Worm (Caenorhabditis elegans) whole organism, L1 larva: Measurements from ENCODE around the gene mcm-6.

Experiments used
- C04F5.9 ChIP-seq: sonication (generic microtip); optimal IDR thresholded peaks from 2 replicates; lab custom pipeline; 2016; ENCODE audit warnings: missing genetic modification characterization, missing compliant biosample characterization
- C34B4.2 ChIP-seq: sonication (generic microtip); optimal IDR thresholded peaks from 2 replicates; lab custom pipeline; 2017; ENCODE audit warnings: mild to moderate bottlenecking, missing genetic modification characterization, missing compliant biosample characterization
- F16B12.6 ChIP-seq: fragments of 150-350 bp; optimal IDR thresholded peaks from 2 replicates; lab custom pipeline; 2014; ENCODE audit warnings: missing biosample characterization, missing genetic modification characterization
- Y116A8C.19 ChIP-seq: sonication (generic microtip); optimal IDR thresholded peaks from 2 replicates; lab custom pipeline; 2016; ENCODE audit warnings: missing compliant biosample characterization, missing genetic modification characterization, borderline replicate concordance
- aly-2 ChIP-seq: fragments of 150-350 bp; optimal IDR thresholded peaks from 2 replicates; lab custom pipeline; 2014; ENCODE audit warnings: missing biosample characterization, missing genetic modification characterization
- ceh-63 ChIP-seq: fragments of 200-800 bp; sonication (Bioruptor generic); optimal IDR thresholded peaks from 2 replicates; lab custom pipeline; 2018; ENCODE audit warnings: mild to moderate bottlenecking, missing genetic modification characterization, missing compliant biosample characterization
- ceh-82 ChIP-seq, 3 experiments: fragments of 150-350 bp in 1 of 3; sonication (generic microtip) in 2 of 3; optimal IDR thresholded peaks; 2 replicates each; lab custom pipeline; 2014 to 2017; ENCODE audit warnings: missing biosample characterization in 3 of 3, missing genetic modification characterization in 3 of 3
- dsc-1 ChIP-seq: sonication (generic microtip); optimal IDR thresholded peaks from 2 replicates; lab custom pipeline; 2016; ENCODE audit warnings: mild to moderate bottlenecking, missing genetic modification characterization, missing compliant biosample characterization
- efl-1 ChIP-seq, 4 experiments: fragments of 150-350 bp; optimal IDR thresholded peaks in 3 of 4; peaks in 1 of 4; 1 replicate in 1 of 4; 2 replicates in 3 of 4; lab custom pipeline; 2014; ENCODE audit warnings: missing biosample characterization in 2 of 4, missing genetic modification characterization in 2 of 4, missing genetic modification reagents in 2 of 4
- efl-3 ChIP-seq: fragments of 200-800 bp; sonication (Bioruptor generic); optimal IDR thresholded peaks from 2 replicates; lab custom pipeline; 2018; ENCODE audit warnings: mild to moderate bottlenecking, missing genetic modification characterization, missing compliant biosample characterization
- egl-27 ChIP-seq, 2 experiments: fragments of 150-350 bp in 1 of 2; sonication (generic microtip); optimal IDR thresholded peaks; 3 replicates each; lab custom pipeline; 2017 to 2018; ENCODE audit warnings: missing biosample characterization in 2 of 2, missing genetic modification characterization in 2 of 2, missing genetic modification reagents in 2 of 2
- elt-3 ChIP-seq, 6 experiments: fragments of 150-350 bp in 1 of 6; sonication (generic microtip); optimal IDR thresholded peaks; 2 replicates each; lab custom pipeline; 2017 to 2018; ENCODE audit warnings: missing biosample characterization in 6 of 6, missing genetic modification characterization in 6 of 6, inconsistent platforms in 1 of 6
- ets-5 ChIP-seq: fragments of 200-800 bp; sonication (Bioruptor generic); IDR thresholded peaks from 2 replicates; pipeline ENCODE4 v1.3.6; 2022; ENCODE audit warnings: missing genetic modification characterization, missing compliant biosample characterization
- fos-1 ChIP-seq: fragments of 150-350 bp; optimal IDR thresholded peaks from 2 replicates; lab custom pipeline; 2014; ENCODE audit warnings: missing biosample characterization, missing genetic modification characterization
- hlh-17 ChIP-seq: fragments of 200-800 bp; sonication (Bioruptor generic); optimal IDR thresholded peaks from 2 replicates; lab custom pipeline; 2018; ENCODE audit warnings: missing genetic modification characterization, mild to moderate bottlenecking, missing compliant biosample characterization, moderate library complexity, borderline replicate concordance
- hpl-2 ChIP-seq: fragments of 150-350 bp; optimal IDR thresholded peaks from 2 replicates; lab custom pipeline; 2014; ENCODE audit warnings: missing biosample characterization, missing genetic modification reagents, missing genetic modification characterization
- jun-1 ChIP-seq: fragments of 150-350 bp; optimal IDR thresholded peaks from 2 replicates; lab custom pipeline; 2014; ENCODE audit warnings: missing biosample characterization, missing genetic modification reagents, missing genetic modification characterization
- lin-13 ChIP-seq: fragments of 150-350 bp; optimal IDR thresholded peaks from 2 replicates; lab custom pipeline; 2014; ENCODE audit warnings: missing biosample characterization, missing genetic modification reagents, missing genetic modification characterization
- lin-14 ChIP-seq: fragments of 200-800 bp; sonication (Bioruptor generic); optimal IDR thresholded peaks from 2 replicates; lab custom pipeline; 2018; ENCODE audit warnings: mild to moderate bottlenecking, missing genetic modification characterization, moderate library complexity, missing compliant biosample characterization
- lin-39 ChIP-seq: fragments of 150-350 bp; optimal IDR thresholded peaks from 2 replicates; lab custom pipeline; 2014; ENCODE audit warnings: missing biosample characterization, missing genetic modification reagents, missing genetic modification characterization
- lsy-2 ChIP-seq, 2 experiments: fragments of 150-350 bp; optimal IDR thresholded peaks; 2 replicates each; lab custom pipeline; 2014; ENCODE audit warnings: missing biosample characterization in 2 of 2, missing genetic modification characterization in 2 of 2
- mab-9 ChIP-seq: fragments of 200-800 bp; sonication (Bioruptor generic); IDR thresholded peaks from 2 replicates; pipeline ENCODE4 v1.3.6; 2022; ENCODE audit warnings: missing genetic modification reagents, missing genetic modification characterization, missing compliant biosample characterization
- mdl-1 ChIP-seq, 2 experiments: fragments of 150-350 bp; optimal IDR thresholded peaks; 2 replicates each; lab custom pipeline; 2014 to 2017; ENCODE audit warnings: missing biosample characterization in 2 of 2, missing genetic modification characterization in 2 of 2, inconsistent platforms in 1 of 2
- mef-2 ChIP-seq: fragments of 150-350 bp; optimal IDR thresholded peaks from 2 replicates; lab custom pipeline; 2014; ENCODE audit warnings: missing biosample characterization, missing genetic modification characterization
- nhr-12 ChIP-seq: sonication (generic microtip); optimal IDR thresholded peaks from 2 replicates; lab custom pipeline; 2017; ENCODE audit warnings: missing biosample characterization, missing genetic modification characterization
- nhr-19 ChIP-seq: fragments of 200-800 bp; sonication (Bioruptor generic); conservative IDR thresholded peaks from 2 replicates; pipeline ENCODE4 v1.3.6; 2022; ENCODE audit warnings: missing genetic modification characterization, missing compliant biosample characterization
- nhr-20 ChIP-seq: sonication (generic microtip); optimal IDR thresholded peaks from 2 replicates; lab custom pipeline; 2016; ENCODE audit warnings: mild to moderate bottlenecking, missing genetic modification characterization, missing compliant biosample characterization
- nhr-237 ChIP-seq: fragments of 150-350 bp; optimal IDR thresholded peaks from 2 replicates; lab custom pipeline; 2014; ENCODE audit warnings: missing biosample characterization, missing genetic modification characterization
- nhr-76 ChIP-seq: sonication (generic microtip); optimal IDR thresholded peaks from 2 replicates; lab custom pipeline; 2017; ENCODE audit warnings: missing biosample characterization, missing genetic modification characterization
- nhr-85 ChIP-seq: sonication (generic microtip); peaks from one replicate; lab custom pipeline; 2016; ENCODE audit warnings: missing genetic modification characterization, inconsistent platforms, missing compliant biosample characterization
- nhr-90 ChIP-seq: sonication (generic microtip); optimal IDR thresholded peaks from 2 replicates; lab custom pipeline; 2016; ENCODE audit warnings: mild to moderate bottlenecking, missing genetic modification characterization, missing compliant biosample characterization; ENCODE audit not compliant: poor library complexity
- pag-3 ChIP-seq: sonication (generic microtip); optimal IDR thresholded peaks from 2 replicates; lab custom pipeline; 2017; ENCODE audit warnings: missing genetic modification characterization, mild to moderate bottlenecking, missing compliant biosample characterization, antibody characterized with exemption, borderline replicate concordance; ENCODE audit not compliant: insufficient read depth
- pax-3 ChIP-seq: fragments of 200-800 bp; sonication (Bioruptor generic); optimal IDR thresholded peaks from 2 replicates; lab custom pipeline; 2018; ENCODE audit warnings: mild to moderate bottlenecking, missing genetic modification characterization, moderate library complexity, missing compliant biosample characterization
- pqm-1 ChIP-seq: sonication (generic microtip); optimal IDR thresholded peaks from 3 replicates; lab custom pipeline; 2017; ENCODE audit warnings: missing biosample characterization, missing genetic modification characterization
- rnt-1 ChIP-seq: sonication (generic microtip); optimal IDR thresholded peaks from 2 replicates; lab custom pipeline; 2016; ENCODE audit warnings: mild to moderate bottlenecking, missing genetic modification characterization, moderate library complexity, missing compliant biosample characterization
- snpc-4 ChIP-seq: fragments of 150-350 bp; optimal IDR thresholded peaks from 2 replicates; lab custom pipeline; 2014; ENCODE audit warnings: missing biosample characterization, missing genetic modification characterization
- sox-4 ChIP-seq: sonication (generic microtip); optimal IDR thresholded peaks from 2 replicates; lab custom pipeline; 2016; ENCODE audit warnings: missing genetic modification characterization, missing compliant biosample characterization
- sptf-1 ChIP-seq: fragments of 150-350 bp; optimal IDR thresholded peaks from 2 replicates; lab custom pipeline; 2014; ENCODE audit warnings: missing biosample characterization, missing genetic modification characterization
- swsn-7 ChIP-seq: sonication (generic microtip); optimal IDR thresholded peaks from 2 replicates; lab custom pipeline; 2016; ENCODE audit warnings: missing genetic modification characterization, missing compliant biosample characterization
- tbx-2 ChIP-seq: sonication (generic microtip); optimal IDR thresholded peaks from 2 replicates; lab custom pipeline; 2016; ENCODE audit warnings: missing genetic modification characterization, missing compliant biosample characterization
- tlp-1 ChIP-seq: fragments of 150-350 bp; optimal IDR thresholded peaks from 2 replicates; lab custom pipeline; 2014; ENCODE audit warnings: missing biosample characterization, missing genetic modification characterization
- unc-62 ChIP-seq: fragments of 150-350 bp; optimal IDR thresholded peaks from 2 replicates; lab custom pipeline; 2014; ENCODE audit warnings: missing biosample characterization, missing genetic modification reagents, missing genetic modification characterization
- unc-98 ChIP-seq: fragments of 200-800 bp; sonication (Bioruptor generic); IDR thresholded peaks from 2 replicates; pipeline ENCODE4 v1.3.6; 2022; ENCODE audit warnings: missing genetic modification characterization, missing compliant biosample characterization
- vab-15 ChIP-seq: sonication (generic microtip); optimal IDR thresholded peaks from 2 replicates; lab custom pipeline; 2017; ENCODE audit warnings: missing genotype, mild to moderate bottlenecking, missing genetic modification characterization, missing compliant biosample characterization
- xbp-1 ChIP-seq: sonication (generic microtip); optimal IDR thresholded peaks from 2 replicates; lab custom pipeline; 2016; ENCODE audit warnings: missing genetic modification characterization, missing compliant biosample characterization
- zip-4 ChIP-seq: fragments of 200-800 bp; sonication (Bioruptor generic); optimal IDR thresholded peaks from 2 replicates; lab custom pipeline; 2018; ENCODE audit warnings: mild to moderate bottlenecking, missing genetic modification characterization, moderate library complexity, missing compliant biosample characterization
- ztf-4 ChIP-seq: fragments of 150-350 bp; optimal IDR thresholded peaks from 2 replicates; lab custom pipeline; 2014; ENCODE audit warnings: missing biosample characterization, missing genetic modification characterization

mcm-6 gene

DNA sequence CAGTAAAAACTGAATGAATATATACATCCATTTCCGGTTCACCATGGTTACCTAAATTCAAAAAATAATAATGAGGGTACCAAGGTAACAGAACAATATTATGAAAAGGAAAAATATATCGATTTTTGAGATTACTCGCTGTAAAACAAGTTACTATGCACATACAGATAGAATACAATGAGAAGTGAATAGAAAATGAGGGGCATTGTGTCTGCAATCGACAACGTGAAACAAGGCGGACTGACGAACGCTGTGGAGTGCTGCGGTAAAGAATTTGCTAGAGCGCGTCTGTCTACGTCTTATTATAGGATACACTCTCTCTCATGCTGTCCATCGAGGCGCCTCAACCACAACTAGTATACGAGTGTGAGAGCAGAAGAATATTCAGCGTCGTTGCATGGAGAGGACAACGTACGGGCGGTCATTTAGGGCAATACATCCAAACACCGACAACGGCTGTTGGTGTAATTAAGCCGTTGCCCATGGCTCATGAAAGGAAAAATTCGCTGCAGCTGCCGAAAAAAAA is 23.0 kb downstream of the mcm-6 start, which contains the start of gene cnx-1 (continued):
- TF ChIP-seq lsy-2 (tag; optimal IDR thresholded peaks at IDR 0.05; lab: Kevin White, UChicago) (peak in 1 of 2 experiments; percentile 30), vab-15 (tag; lab: Kevin White, UChicago) (no peak)

ce11 chrIII:9817894-9818293 is 23.7 kb downstream of the mcm-6 start:
- TF ChIP-seq lsy-2 (tag; optimal IDR thresholded peaks at IDR 0.05; lab: Kevin White, UChicago), result peak; percentile 43 to 70
- TF ChIP-seq unc-98 (GFP tag; lab: Robert Waterston, UW), result no peak
- peak; percentile 27 for TF ChIP-seq nhr-85 (tag; lab: Kevin White, UChicago)
- peak; percentile 2 for TF ChIP-seq F16B12.6 (tag; lab: Kevin White, UChicago)
- TF ChIP-seq pag-3 (tag; lab: Kevin White, UChicago), result no peak

ce11 chrIII:9818763-9819162 is 24.6 kb downstream of the mcm-6 start, which contains the start of gene panl-3:
Gene panl-3, plus strand, starts transcription at chrIII:9819056.
- no peak for TF ChIP-seq hpl-2 (GFP tag; lab: Kevin White, UChicago)
- TF ChIP-seq pax-3, result no peak
- TF ChIP-seq tlp-1 (tag; lab: Kevin White, UChicago), result no peak
- peak; percentile 18 for TF ChIP-seq snpc-4 (tag; lab: Kevin White, UChicago)
- TF ChIP-seq C04F5.9, result no peak
- TF ChIP-seq nhr-90, result peak; percentile 61
- TF ChIP-seq unc-62, result no peak
- TF ChIP-seq dsc-1 (tag; lab: Kevin White, UChicago), result peak; percentile 28
- TF ChIP-seq nhr-20 (tag; lab: Kevin White, UChicago), result peak; percentile 80
- TF ChIP-seq elt-3 (tag; optimal IDR thresholded peaks at IDR 0.05; lab: Kevin White, UChicago), result peak in 2 of 6 experiments; percentile 30 to 48
- TF ChIP-seq efl-3 (GFP tag; lab: Kevin White, UChicago), result no peak
- no peak for TF ChIP-seq pqm-1 (tag; lab: Kevin White, UChicago)
- TF ChIP-seq C34B4.2 (tag; lab: Kevin White, UChicago), result no peak
- peak; percentile 73 to 80 for TF ChIP-seq lsy-2 (tag; optimal IDR thresholded peaks at IDR 0.05; lab: Kevin White, UChicago)
- no peak for TF ChIP-seq ets-5
- TF ChIP-seq Y116A8C.19 (tag; lab: Kevin White, UChicago), result no peak
- no peak for TF ChIP-seq unc-98 (GFP tag; lab: Robert Waterston, UW)
- TF ChIP-seq nhr-85 (tag; lab: Kevin White, UChicago), result peak; percentile 68
- TF ChIP-seq efl-1 (optimal IDR thresholded peaks at IDR 0.05; lab: Kevin White, UChicago), result peak; percentile 60 to 69
- TF ChIP-seq efl-1 (GFP tag; optimal IDR thresholded peaks at IDR 0.05 in 1 of 2; lab: Kevin White, UChicago), result peak; percentile 71 to 96
- no peak for TF ChIP-seq zip-4 (GFP tag; lab: Kevin White, UChicago)
- no peak for TF ChIP-seq egl-27 (tag; optimal IDR thresholded peaks at IDR 0.05; lab: Kevin White, UChicago)
- TF ChIP-seq xbp-1 (tag; lab: Kevin White, UChicago), result peak; percentile 69
- no peak for TF ChIP-seq nhr-237 (tag; lab: Kevin White, UChicago)
- no peak for TF ChIP-seq sptf-1
- TF ChIP-seq lin-13 (GFP tag; lab: Kevin White, UChicago), result peak; percentile 39
- peak; percentile 82 for TF ChIP-seq rnt-1 (tag; lab: Kevin White, UChicago)
- no peak for TF ChIP-seq fos-1 (tag; lab: Kevin White, UChicago)
- TF ChIP-seq nhr-76, result no peak
- peak; percentile 91 for TF ChIP-seq lin-14 (GFP tag; lab: Kevin White, UChicago)
- TF ChIP-seq F16B12.6 (tag; lab: Kevin White, UChicago), result peak; percentile 98
- no peak for TF ChIP-seq hlh-17
- TF ChIP-seq jun-1 (tag; lab: Kevin White, UChicago), result no peak
- TF ChIP-seq lin-39 (tag; lab: Kevin White, UChicago), result no peak
- TF ChIP-seq tbx-2 (tag; lab: Kevin White, UChicago), result peak; percentile 86
- peak; percentile 73 for TF ChIP-seq mab-9 (GFP tag; lab: Robert Waterston, UW)
- peak; percentile 55 for TF ChIP-seq nhr-19
- TF ChIP-seq ceh-82 (tag; optimal IDR thresholded peaks at IDR 0.05; lab: Kevin White, UChicago), result peak; percentile 10 to 57 (median 38)
- peak; percentile 51 for TF ChIP-seq ztf-4 (tag; lab: Kevin White, UChicago)
- peak in 1 of 2 experiments; percentile 95 for TF ChIP-seq mdl-1 (tag; optimal IDR thresholded peaks at IDR 0.05; lab: Kevin White, UChicago)
- TF ChIP-seq mef-2, result no peak
- no peak for TF ChIP-seq aly-2
- TF ChIP-seq swsn-7 (tag; lab: Kevin White, UChicago), result peak; percentile 70
- TF ChIP-seq ceh-63 (GFP tag; lab: Kevin White, UChicago), result no peak
- no peak for TF ChIP-seq nhr-12 (tag; lab: Kevin White, UChicago)
- no peak for TF ChIP-seq sox-4
